Worm (Caenorhabditis elegans): ENCODE data around the gene clec-210.

DNA sequence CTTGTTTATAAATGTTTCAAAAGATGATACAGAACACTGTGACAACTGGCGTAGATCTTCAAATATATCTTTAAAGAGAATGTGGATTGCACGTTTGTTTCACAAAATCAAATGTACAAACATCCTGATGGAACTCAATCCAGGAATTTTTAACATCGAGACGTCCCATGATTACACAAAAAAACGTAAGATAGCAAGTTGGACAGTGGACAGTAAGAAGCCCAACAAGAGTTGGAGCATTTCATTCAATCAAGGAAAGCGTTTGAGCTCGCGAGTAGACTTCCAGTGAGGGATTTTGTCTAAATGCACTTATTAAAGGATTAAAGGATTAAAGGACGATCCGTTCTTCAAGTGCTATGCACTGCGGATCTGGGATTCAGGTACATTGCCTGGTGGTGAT, 41.1 kb downstream of the clec-210 start, which contains the start of gene C36C5.12:
- TF ChIP-seq nhr-237 (tag; optimal IDR thresholded peaks at IDR 0.05) (no peak), snpc-4 (tag; optimal IDR thresholded peaks at IDR 0.05) (no peak), lsy-2 (tag; optimal IDR thresholded peaks at IDR 0.05) (no peak)

All from whole organism, mixed stage, embryonic.